Worm (Caenorhabditis elegans) whole organism, late embryonic: ENCODE data around the gene T19C3.3.
A peak's percentile ranks its signal among the peaks of the same experiment; 100 is the strongest.

Experiments used
- K02D7.2 ChIP-seq: sonication (generic microtip); optimal IDR thresholded peaks from 2 replicates; lab custom pipeline; 2017; ENCODE audit warnings: mild to moderate bottlenecking, missing genetic modification characterization, missing compliant biosample characterization
- ahr-1 ChIP-seq: sonication (generic microtip); optimal IDR thresholded peaks from 2 replicates; lab custom pipeline; 2016; ENCODE audit warnings: missing genetic modification characterization, missing compliant biosample characterization
- ama-1 ChIP-seq: fragments of 150-350 bp; optimal IDR thresholded peaks from 2 replicates; lab custom pipeline; 2014
- ceh-18 ChIP-seq: sonication (generic microtip); optimal IDR thresholded peaks from 2 replicates; lab custom pipeline; 2016; ENCODE audit warnings: missing genetic modification characterization, missing compliant biosample characterization
- ceh-22 ChIP-seq: sonication (generic microtip); optimal IDR thresholded peaks from 2 replicates; lab custom pipeline; 2017; ENCODE audit warnings: missing biosample characterization, missing genetic modification characterization
- ceh-24 ChIP-seq: sonication (generic microtip); optimal IDR thresholded peaks from 2 replicates; lab custom pipeline; 2016; ENCODE audit warnings: mild to moderate bottlenecking, missing genetic modification characterization, missing compliant biosample characterization
- ceh-30 ChIP-seq: fragments of 150-350 bp; optimal IDR thresholded peaks from 2 replicates; lab custom pipeline; 2014; ENCODE audit warnings: missing biosample characterization, missing genetic modification characterization
- ceh-31 ChIP-seq: sonication (generic microtip); optimal IDR thresholded peaks from 2 replicates; lab custom pipeline; 2016; ENCODE audit warnings: missing genetic modification characterization, missing compliant biosample characterization
- ceh-6 ChIP-seq: fragments of 200-800 bp; sonication (Bioruptor generic); optimal IDR thresholded peaks from 2 replicates; lab custom pipeline; 2018; ENCODE audit warnings: mild to moderate bottlenecking, missing genetic modification characterization, missing compliant biosample characterization
- dmd-4 ChIP-seq: sonication (generic microtip); optimal IDR thresholded peaks from 2 replicates; lab custom pipeline; 2016; ENCODE audit warnings: borderline replicate concordance, missing genetic modification characterization, missing compliant biosample characterization
- dve-1 ChIP-seq: sonication (generic microtip); optimal IDR thresholded peaks from 2 replicates; lab custom pipeline; 2017; ENCODE audit warnings: antibody characterized with exemption, mild to moderate bottlenecking, missing genetic modification characterization, missing compliant biosample characterization
- elt-2 ChIP-seq: sonication (generic microtip); optimal IDR thresholded peaks from 2 replicates; lab custom pipeline; 2016; ENCODE audit warnings: missing genetic modification reagents, missing genetic modification characterization, missing compliant biosample characterization
- elt-4 ChIP-seq: sonication (generic microtip); optimal IDR thresholded peaks from 2 replicates; lab custom pipeline; 2016; ENCODE audit warnings: missing genetic modification characterization, missing compliant biosample characterization
- eyg-1 ChIP-seq: sonication (generic microtip); optimal IDR thresholded peaks from 2 replicates; lab custom pipeline; 2016; ENCODE audit warnings: missing genotype, missing genetic modification characterization, missing compliant biosample characterization
- fkh-6 ChIP-seq: sonication (generic microtip); optimal IDR thresholded peaks from 2 replicates; lab custom pipeline; 2016; ENCODE audit warnings: missing genetic modification characterization, missing compliant biosample characterization
- hlh-8 ChIP-seq: sonication (generic microtip); optimal IDR thresholded peaks from 2 replicates; lab custom pipeline; 2016; ENCODE audit warnings: missing genotype, missing genetic modification characterization, missing compliant biosample characterization
- lin-11 ChIP-seq: fragments of 200-800 bp; sonication (Bioruptor generic); optimal IDR thresholded peaks from 2 replicates; lab custom pipeline; 2018; ENCODE audit warnings: mild to moderate bottlenecking, missing genetic modification characterization, missing compliant biosample characterization
- nfya-1 ChIP-seq: sonication (generic microtip); optimal IDR thresholded peaks from 2 replicates; lab custom pipeline; 2017; ENCODE audit warnings: missing genetic modification characterization, mild to moderate bottlenecking, missing compliant biosample characterization, antibody characterized with exemption, moderate library complexity
- nhr-232 ChIP-seq: sonication (generic microtip); optimal IDR thresholded peaks from 2 replicates; lab custom pipeline; 2016; ENCODE audit warnings: missing genetic modification characterization, missing compliant biosample characterization
- odd-2 ChIP-seq: sonication (generic microtip); optimal IDR thresholded peaks from 2 replicates; lab custom pipeline; 2017; ENCODE audit warnings: antibody characterized with exemption, mild to moderate bottlenecking, missing genetic modification characterization, missing compliant biosample characterization
- pag-3 ChIP-seq: sonication (generic microtip); optimal IDR thresholded peaks from 2 replicates; lab custom pipeline; 2016; ENCODE audit warnings: missing compliant biosample characterization, missing genetic modification characterization, borderline replicate concordance
- pha-2 ChIP-seq: sonication (generic microtip); optimal IDR thresholded peaks from 2 replicates; lab custom pipeline; 2017; ENCODE audit warnings: mild to moderate bottlenecking, missing genetic modification characterization, missing compliant biosample characterization
- pqm-1 ChIP-seq: sonication (generic microtip); optimal IDR thresholded peaks from 2 replicates; lab custom pipeline; 2016; ENCODE audit warnings: missing genetic modification characterization, missing compliant biosample characterization
- pros-1 ChIP-seq: fragments of 150-350 bp; optimal IDR thresholded peaks from 2 replicates; lab custom pipeline; 2014; ENCODE audit warnings: missing biosample characterization, missing genetic modification reagents, missing genetic modification characterization
- ref-2 ChIP-seq: sonication (generic microtip); optimal IDR thresholded peaks from 2 replicates; lab custom pipeline; 2016; ENCODE audit warnings: missing genetic modification characterization, missing compliant biosample characterization
- syd-9 ChIP-seq: sonication (generic microtip); optimal IDR thresholded peaks from 2 replicates; lab custom pipeline; 2016; ENCODE audit warnings: mild to moderate bottlenecking, missing genetic modification characterization, moderate library complexity, missing compliant biosample characterization
- unc-42 ChIP-seq: sonication (generic microtip); optimal IDR thresholded peaks from 2 replicates; lab custom pipeline; 2016; ENCODE audit warnings: missing genotype, missing genetic modification characterization, missing compliant biosample characterization
- unc-86 ChIP-seq: sonication (generic microtip); optimal IDR thresholded peaks from 2 replicates; lab custom pipeline; 2016; ENCODE audit warnings: missing genetic modification characterization, missing compliant biosample characterization
- ztf-16 ChIP-seq: sonication (generic microtip); optimal IDR thresholded peaks from 2 replicates; lab custom pipeline; 2017; ENCODE audit warnings: missing genetic modification characterization, missing compliant biosample characterization

T19C3.3 gene

ce11 chrIII:617467-617866 lies 3.1 kb upstream of the T19C3.3 start, which contains the start of gene T19C3.2:
T19C3.2 (minus strand) TSS chrIII:617567.
- TF ChIP-seq ztf-16 (tag; lab: Kevin White, UChicago): no peak
- TF ChIP-seq dve-1: no peak
- no peak for TF ChIP-seq syd-9 (tag; lab: Kevin White, UChicago)
- no peak for TF ChIP-seq nfya-1 (tag; lab: Kevin White, UChicago)
- TF ChIP-seq fkh-6: no peak
- TF ChIP-seq hlh-8 (tag; lab: Kevin White, UChicago): no peak

ce11 chrIII:612759-613158 lies 1.6 kb downstream of the T19C3.3 start:
- TF ChIP-seq unc-42 (tag; lab: Kevin White, UChicago) (peak; percentile 77), fkh-6 (no peak)
- TF ChIP-seq, all 69 proteins: peak for 1

ce11 chrIII:611900-612299 lies 2.4 kb downstream of the T19C3.3 start:
- TF ChIP-seq odd-2: no peak
- no peak for TF ChIP-seq ceh-30 (tag; lab: Kevin White, UChicago)
- TF ChIP-seq nhr-232 (tag; lab: Kevin White, UChicago): no peak
- no peak for TF ChIP-seq ama-1
- peak; percentile 96 for TF ChIP-seq unc-42 (tag; lab: Kevin White, UChicago)
- no peak for TF ChIP-seq pha-2 (tag; lab: Kevin White, UChicago)
- no peak for TF ChIP-seq lin-11 (tag; lab: Kevin White, UChicago)

- TF ChIP-seq pag-3 (tag; lab: Kevin White, UChicago) (no peak), ceh-22 (no peak), hlh-8 (tag; lab: Kevin White, UChicago) (no peak)
Observed at ce11 chrIII:609549-609948, 4.8 kb downstream of the T19C3.3 start, which contains the start of gene best-17. best-17 (minus strand) TSS chrIII:609649.

- TF ChIP-seq elt-4 (no peak), ceh-22 (no peak), ahr-1 (tag; lab: Kevin White, UChicago) (no peak), elt-2 (tag; lab: Kevin White, UChicago) (no peak), nhr-232 (tag; lab: Kevin White, UChicago) (no peak), ceh-18 (tag; lab: Kevin White, UChicago) (no peak), ceh-6 (GFP tag; lab: Kevin White, UChicago) (no peak)
- TF ChIP-seq, all 69 proteins: peak for 0
Observed at ce11 chrIII:605415-606054, 8.8 kb downstream of the T19C3.3 start, which contains the start of the genes Y55B1AR.4 and ttr-7. Y55B1AR.4 (minus strand) TSS chrIII:605515. ttr-7 (plus strand) TSS chrIII:606004.

- TF ChIP-seq elt-2 (tag; lab: Kevin White, UChicago) (peak; percentile 55), ceh-31 (tag; lab: Kevin White, UChicago) (no peak)
Observed at ce11 chrIII:600316-600932, 13.9 kb downstream of the T19C3.3 start, which contains the start of gene lec-6. lec-6 (minus strand) TSS chrIII:600366.

ce11 chrIII:599279-599678 lies 15.1 kb downstream of the T19C3.3 start:
- TF ChIP-seq unc-86 (tag; lab: Kevin White, UChicago): no peak
- no peak for TF ChIP-seq unc-42 (tag; lab: Kevin White, UChicago)
- TF ChIP-seq dmd-4 (tag; lab: Kevin White, UChicago): no peak
- TF ChIP-seq pros-1: no peak
- TF ChIP-seq ceh-24 (tag; lab: Kevin White, UChicago): no peak
- no peak for TF ChIP-seq pqm-1 (tag; lab: Kevin White, UChicago)
- no peak for TF ChIP-seq eyg-1 (tag; lab: Kevin White, UChicago)
- no peak for TF ChIP-seq K02D7.2
- no peak for TF ChIP-seq ref-2
- no peak for TF ChIP-seq nhr-232 (tag; lab: Kevin White, UChicago)
